Worm (Caenorhabditis elegans): Measurements from ENCODE around the gene amx-3.

DNA sequence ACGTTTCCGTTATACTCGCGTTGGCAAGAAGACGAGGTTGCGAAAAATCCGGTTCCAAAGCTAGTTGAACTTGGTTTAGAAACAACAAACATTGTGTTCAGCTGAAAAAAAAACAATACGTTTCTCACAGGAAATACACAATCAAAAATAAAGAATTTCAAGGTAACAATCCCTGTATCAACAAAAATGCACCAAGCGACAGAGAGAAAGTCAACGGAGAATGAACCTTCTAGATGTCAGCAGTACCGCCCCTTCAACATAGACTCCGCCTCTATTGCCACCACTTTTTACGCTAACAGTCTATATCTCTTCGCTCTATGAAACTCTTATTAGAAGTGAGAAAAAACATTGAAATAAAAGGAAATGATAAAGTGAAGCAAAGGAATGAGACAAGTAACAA lies 35.2 kb downstream of the amx-3 start, which contains the start of gene F31D4.8:
- TF ChIP-seq hlh-1 (tag; optimal IDR thresholded peaks at IDR 0.05), result no peak
- no peak for TF ChIP-seq snpc-4 (tag; optimal IDR thresholded peaks at IDR 0.05)
